Fruit fly (Drosophila melanogaster) whole organism, embryonic: ENCODE data around the gene CG33124.

ENCODE experiments used
- Asciz ChIP-seq: fragments of 200-800 bp; sonication (Bioruptor generic); optimal IDR thresholded peaks from 2 replicates; lab custom pipeline; 2017; ENCODE audit warnings: missing biosample characterization, mild to moderate bottlenecking, missing genetic modification characterization, missing genetic modification reagents
- BEAF-32 ChIP-seq: fragments of 200-800 bp; sonication (Bioruptor generic); optimal IDR thresholded peaks from 3 replicates; lab custom pipeline; 2017; ENCODE audit warnings: missing biosample characterization, missing genetic modification characterization, mild to moderate bottlenecking, moderate library complexity, missing genetic modification reagents
- Bteb2 ChIP-seq: fragments of 200-800 bp; sonication (Bioruptor generic); optimal IDR thresholded peaks from 2 replicates; lab custom pipeline; 2016; ENCODE audit warnings: missing biosample characterization, missing genetic modification characterization
- C15 ChIP-seq: fragments of 200-800 bp; sonication (Bioruptor generic); IDR thresholded peaks from 3 replicates; pipeline ENCODE4 v1.3.6; 2022; ENCODE audit warnings: missing biosample characterization, missing genetic modification characterization
- CG12659 ChIP-seq: fragments of 200-800 bp; sonication (Bioruptor generic); optimal IDR thresholded peaks from 3 replicates; lab custom pipeline; 2017; ENCODE audit warnings: mild to moderate bottlenecking, missing biosample characterization, missing genetic modification reagents, missing genetic modification characterization
- CG14441 ChIP-seq: fragments of 200-800 bp; sonication (Bioruptor generic); IDR thresholded peaks from 2 replicates; pipeline ENCODE4 v1.3.6; 2022; ENCODE audit warnings: missing biosample characterization, missing genetic modification characterization
- CG14860 ChIP-seq: fragments of 200-800 bp; sonication (Bioruptor generic); IDR thresholded peaks from 3 replicates; pipeline ENCODE4 v1.3.6; 2022; ENCODE audit warnings: missing biosample characterization, missing genetic modification characterization; ENCODE audit not compliant: partially characterized antibody
- CG17328 ChIP-seq: fragments of 200-800 bp; sonication (Bioruptor generic); IDR thresholded peaks from 2 replicates; pipeline ENCODE4 v1.3.6; 2022; ENCODE audit warnings: missing biosample characterization, missing genetic modification characterization
- CG2202 ChIP-seq: fragments of 200-800 bp; sonication (Bioruptor generic); optimal IDR thresholded peaks from 2 replicates; lab custom pipeline; 2018; ENCODE audit warnings: missing biosample characterization, mild to moderate bottlenecking, missing genetic modification characterization
- CG31388 ChIP-seq: fragments of 200-800 bp; sonication (Bioruptor generic); optimal IDR thresholded peaks from 2 replicates; lab custom pipeline; 2016; ENCODE audit warnings: missing biosample characterization, missing genetic modification characterization
- CG32772 ChIP-seq: fragments of 200-800 bp; sonication (Bioruptor generic); IDR thresholded peaks from 2 replicates; pipeline ENCODE4 v1.3.6; 2022; ENCODE audit warnings: missing biosample characterization, missing genetic modification characterization
- CG3726 ChIP-seq: fragments of 200-800 bp; sonication (Bioruptor generic); IDR thresholded peaks from 3 replicates; pipeline ENCODE4, ENCODE4 v1.3.6; 2022; ENCODE audit warnings: missing biosample characterization, missing genetic modification characterization
- CG5180 ChIP-seq: fragments of 200-800 bp; sonication (Bioruptor generic); optimal IDR thresholded peaks from 3 replicates; lab custom pipeline; 2017; ENCODE audit warnings: missing biosample characterization, missing genetic modification characterization, mild to moderate bottlenecking, moderate library complexity, missing genetic modification reagents
- CG6654 ChIP-seq: fragments of 200-800 bp; sonication (Bioruptor generic); optimal IDR thresholded peaks from 2 replicates; lab custom pipeline; 2017; ENCODE audit warnings: missing biosample characterization, mild to moderate bottlenecking, missing genetic modification characterization
- CG6813 ChIP-seq: fragments of 200-800 bp; sonication (Bioruptor generic); optimal IDR thresholded peaks from 2 replicates; lab custom pipeline; 2017; ENCODE audit warnings: missing biosample characterization, missing genetic modification characterization, mild to moderate bottlenecking, moderate library complexity, missing genetic modification reagents
- CG7928 ChIP-seq: fragments of 200-800 bp; sonication (Bioruptor generic); optimal IDR thresholded peaks from 2 replicates; lab custom pipeline; 2017; ENCODE audit warnings: missing biosample characterization, mild to moderate bottlenecking, missing genetic modification characterization
- CG9215 ChIP-seq: fragments of 200-800 bp; sonication (Bioruptor generic); IDR thresholded peaks from 2 replicates; pipeline ENCODE4 v1.3.6; 2022; ENCODE audit warnings: missing biosample characterization, missing genetic modification characterization
- CG9797 ChIP-seq: fragments of 200-800 bp; sonication (Bioruptor generic); optimal IDR thresholded peaks from 3 replicates; lab custom pipeline; 2018; ENCODE audit warnings: missing biosample characterization, mild to moderate bottlenecking, missing genetic modification characterization
- Chrac-16 ChIP-seq: fragments of 200-800 bp; sonication (Bioruptor generic); optimal IDR thresholded peaks from 3 replicates; lab custom pipeline; 2016; ENCODE audit warnings: missing biosample characterization, missing genetic modification characterization
- Dek ChIP-seq: fragments of 200-800 bp; sonication (Bioruptor generic); optimal IDR thresholded peaks from 3 replicates; lab custom pipeline; 2019; ENCODE audit warnings: missing biosample characterization, mild to moderate bottlenecking, missing genetic modification characterization, moderate library complexity
- Dfd ChIP-seq, 2 experiments: fragments of >200 bp; optimal IDR thresholded peaks; 2 replicates each; lab custom pipeline; 2017; ENCODE audit warnings: missing biosample characterization in 2 of 2, missing genetic modification characterization in 2 of 2
- Dip3 ChIP-seq: fragments of 200-800 bp; sonication (Bioruptor generic); optimal IDR thresholded peaks from 3 replicates; lab custom pipeline; 2016; ENCODE audit warnings: missing biosample characterization, missing genetic modification characterization
- E2f1 ChIP-seq: fragments of 200-800 bp; sonication (Bioruptor generic); IDR thresholded peaks from 2 replicates; pipeline ENCODE4 v1.3.6; 2022; ENCODE audit warnings: missing biosample characterization, missing genetic modification characterization
- ERR ChIP-seq: fragments of 200-800 bp; sonication (Bioruptor generic); optimal IDR thresholded peaks from 2 replicates; lab custom pipeline; 2016; ENCODE audit warnings: missing biosample characterization, missing genetic modification characterization
- Fer1 ChIP-seq: fragments of 200-800 bp; sonication (Bioruptor generic); optimal IDR thresholded peaks from 2 replicates; lab custom pipeline; 2017; ENCODE audit warnings: missing biosample characterization, mild to moderate bottlenecking, missing genetic modification characterization
- Gug ChIP-seq: fragments of 200-800 bp; sonication (Bioruptor generic); IDR thresholded peaks from 4 replicates; pipeline ENCODE4 v1.3.6; 2022; ENCODE audit warnings: missing biosample characterization, missing genetic modification characterization
- Hand ChIP-seq: fragments of 200-800 bp; sonication (Bioruptor generic); optimal IDR thresholded peaks from 2 replicates; lab custom pipeline; 2017; ENCODE audit warnings: mild to moderate bottlenecking, missing biosample characterization, missing genetic modification reagents, missing genetic modification characterization
- HmgD ChIP-seq: fragments of 200-800 bp; sonication (Bioruptor generic); optimal IDR thresholded peaks from 3 replicates; lab custom pipeline; 2016; ENCODE audit warnings: missing biosample characterization, missing genetic modification characterization
- Kr ChIP-seq: fragments of 200-800 bp; sonication (Bioruptor generic); optimal IDR thresholded peaks from 2 replicates; lab custom pipeline; 2017; ENCODE audit warnings: missing biosample characterization, mild to moderate bottlenecking, missing genetic modification characterization
- Lim3 ChIP-seq: fragments of 200-800 bp; sonication (Bioruptor generic); IDR thresholded peaks from 2 replicates; pipeline ENCODE4 v1.3.6; 2022; ENCODE audit warnings: missing biosample characterization, missing genetic modification characterization
- PHDP ChIP-seq: fragments of 200-800 bp; sonication (Bioruptor generic); optimal IDR thresholded peaks from 3 replicates; lab custom pipeline; 2018; ENCODE audit warnings: missing biosample characterization, mild to moderate bottlenecking, missing genetic modification characterization, moderate library complexity
- Rx ChIP-seq: fragments of 200-800 bp; sonication (Bioruptor generic); IDR thresholded peaks from 2 replicates; pipeline ENCODE4 v1.3.6; 2022; ENCODE audit warnings: missing biosample characterization, missing genetic modification characterization
- Side ChIP-seq: fragments of 200-800 bp; sonication (Bioruptor generic); optimal IDR thresholded peaks from 2 replicates; lab custom pipeline; 2016; ENCODE audit warnings: missing biosample characterization, missing genetic modification characterization
- YL-1 ChIP-seq: fragments of 200-800 bp; sonication (Bioruptor generic); optimal IDR thresholded peaks from 3 replicates; lab custom pipeline; 2017; ENCODE audit warnings: missing biosample characterization, mild to moderate bottlenecking, missing genetic modification characterization
- btn ChIP-seq: fragments of 200-800 bp; sonication (Bioruptor generic); optimal IDR thresholded peaks from 2 replicates; lab custom pipeline; 2016; ENCODE audit warnings: missing biosample characterization, missing genetic modification characterization
- cato ChIP-seq: fragments of 200-800 bp; sonication (Bioruptor generic); optimal IDR thresholded peaks from 2 replicates; lab custom pipeline; 2016; ENCODE audit warnings: missing biosample characterization, missing genetic modification characterization, borderline replicate concordance
- chinmo ChIP-seq: fragments of 200-800 bp; sonication (Bioruptor generic); IDR thresholded peaks from 4 replicates; pipeline ENCODE4 v1.3.6; 2022; ENCODE audit warnings: missing biosample characterization, missing genetic modification characterization; ENCODE audit not compliant: partially characterized antibody
- crp ChIP-seq, 2 experiments: fragments of 200-800 bp; sonication (Bioruptor generic); optimal IDR thresholded peaks; 2 replicates in 1 of 2; 3 replicates in 1 of 2; lab custom pipeline; 2017; ENCODE audit warnings: missing biosample characterization in 2 of 2, missing genetic modification characterization in 2 of 2, mild to moderate bottlenecking in 1 of 2, moderate library complexity in 1 of 2
- fd3F ChIP-seq: fragments of 200-800 bp; sonication (Bioruptor generic); optimal IDR thresholded peaks from 2 replicates; lab custom pipeline; 2018; ENCODE audit warnings: missing biosample characterization, mild to moderate bottlenecking, missing genetic modification characterization, moderate library complexity
- fd64A ChIP-seq: fragments of 200-800 bp; sonication (Bioruptor generic); optimal IDR thresholded peaks from 3 replicates; lab custom pipeline; 2018; ENCODE audit warnings: missing biosample characterization, mild to moderate bottlenecking, missing genetic modification characterization
- gcm ChIP-seq: fragments of 200-800 bp; sonication (Bioruptor generic); optimal IDR thresholded peaks from 2 replicates; lab custom pipeline; 2019; ENCODE audit warnings: missing biosample characterization, mild to moderate bottlenecking, missing genetic modification characterization, moderate library complexity
- nmo ChIP-seq: fragments of 200-800 bp; sonication (Bioruptor generic); optimal IDR thresholded peaks from 2 replicates; lab custom pipeline; 2018; ENCODE audit warnings: missing biosample characterization, mild to moderate bottlenecking, missing genetic modification characterization, moderate library complexity
- nom ChIP-seq: fragments of 200-800 bp; sonication (Bioruptor generic); optimal IDR thresholded peaks from 2 replicates; lab custom pipeline; 2017; ENCODE audit warnings: missing biosample characterization, missing genetic modification characterization, mild to moderate bottlenecking, moderate library complexity, missing genetic modification reagents
- pho ChIP-seq: fragments of 200-800 bp; sonication (Bioruptor generic); optimal IDR thresholded peaks from 2 replicates; lab custom pipeline; 2016; ENCODE audit warnings: missing biosample characterization, missing genetic modification characterization
- pzg ChIP-seq: fragments of 200-800 bp; sonication (Bioruptor generic); optimal IDR thresholded peaks from 3 replicates; lab custom pipeline; 2018; ENCODE audit warnings: missing biosample characterization, mild to moderate bottlenecking, missing genetic modification characterization, moderate library complexity
- sd ChIP-seq: fragments of 200-800 bp; sonication (Bioruptor generic); optimal IDR thresholded peaks from 3 replicates; lab custom pipeline; 2018; ENCODE audit warnings: missing biosample characterization, mild to moderate bottlenecking, missing genetic modification characterization, moderate library complexity
- sqz ChIP-seq: fragments of 200-800 bp; sonication (Bioruptor generic); optimal IDR thresholded peaks from 3 replicates; lab custom pipeline; 2018; ENCODE audit warnings: missing biosample characterization, mild to moderate bottlenecking, missing genetic modification characterization
- usp ChIP-seq: fragments of >200 bp; optimal IDR thresholded peaks from 2 replicates; lab custom pipeline; 2017; ENCODE audit warnings: missing biosample characterization, missing genetic modification characterization
- zen2 ChIP-seq: fragments of 200-800 bp; sonication (Bioruptor generic); IDR thresholded peaks from 3 replicates; pipeline ENCODE4 v1.3.6; 2022; ENCODE audit warnings: missing biosample characterization, missing genetic modification characterization; ENCODE audit not compliant: partially characterized antibody
- zf30C ChIP-seq: fragments of 200-800 bp; sonication (Bioruptor generic); optimal IDR thresholded peaks from 3 replicates; lab custom pipeline; 2018; ENCODE audit warnings: missing biosample characterization, mild to moderate bottlenecking, missing genetic modification characterization

CG33124 gene

dm6 chr2L:2163568-2163953 is 45.3 kb downstream of the CG33124 start (continued):
- TF ChIP-seq Rx (GFP tag; lab: Robert Waterston, UW) (peak; percentile 92), gcm (peak; percentile 82), CG6813 (GFP tag; lab: Kevin White, UChicago) (peak; percentile 90), CG5180 (GFP tag; lab: Kevin White, UChicago) (peak; percentile 72), CG32772 (peak; percentile 94), HmgD (GFP tag; lab: Kevin White, UChicago) (no peak), YL-1 (GFP tag; lab: Kevin White, UChicago) (peak; percentile 44), Asciz (GFP tag; lab: Kevin White, UChicago) (peak; percentile 79), chinmo (GFP tag; lab: Robert Waterston, UW) (no peak), btn (peak; percentile 91), sqz (GFP tag; lab: Kevin White, UChicago) (peak; percentile 79), pzg (GFP tag; lab: Kevin White, UChicago) (no peak), Dfd (GFP tag; optimal IDR thresholded peaks at IDR 0.05; lab: Kevin White, UChicago) (no peak), sd (tag; lab: Kevin White, UChicago) (peak; percentile 35), CG2202 (tag; lab: Kevin White, UChicago) (peak; percentile 89), CG9215 (GFP tag; lab: Robert Waterston, UW) (peak; percentile 80), fd64A (GFP tag; lab: Kevin White, UChicago) (peak; percentile 70), cato (GFP tag; lab: Kevin White, UChicago) (peak; percentile 72), CG17328 (peak; percentile 96), Chrac-16 (peak; percentile 83), BEAF-32 (GFP tag; lab: Kevin White, UChicago) (no peak), CG14441 (peak; percentile 86), C15 (GFP tag; lab: Robert Waterston, UW) (peak; percentile 85), Side (GFP tag; lab: Kevin White, UChicago) (peak; percentile 88), CG7928 (GFP tag; lab: Kevin White, UChicago) (peak; percentile 27), crp (GFP tag; optimal IDR thresholded peaks at IDR 0.05; lab: Kevin White, UChicago) (peak in 1 of 2 experiments; percentile 63), Kr (GFP tag; lab: Kevin White, UChicago) (peak; percentile 8), nom (peak; percentile 91), zf30C (GFP tag; lab: Kevin White, UChicago) (peak; percentile 98), Fer1 (GFP tag; lab: Kevin White, UChicago) (peak; percentile 40), CG31388 (GFP tag; lab: Kevin White, UChicago) (peak; percentile 59), Dek (tag; lab: Kevin White, UChicago) (peak; percentile 59), Lim3 (GFP tag; lab: Robert Waterston, UW) (peak; percentile 65; the same call in 1 of the 2 replicates), ERR (GFP tag; lab: Kevin White, UChicago) (peak; percentile 56), PHDP (tag; lab: Kevin White, UChicago) (peak; percentile 83), CG9797 (GFP tag; lab: Kevin White, UChicago) (peak; percentile 23), Bteb2 (GFP tag; lab: Kevin White, UChicago) (peak; percentile 36), usp (GFP tag; lab: Kevin White, UChicago) (no peak), zen2 (no peak), nmo (GFP tag; lab: Kevin White, UChicago) (peak; percentile 93), pho (GFP tag; lab: Kevin White, UChicago) (peak; percentile 81), CG14860 (GFP tag; lab: Robert Waterston, UW) (no peak), CG3726 (GFP tag; lab: Robert Waterston, UW) (peak; percentile 91), CG6654 (peak; percentile 70), CG12659 (peak; percentile 89), Dip3 (GFP tag; lab: Kevin White, UChicago) (peak; percentile 71), Hand (GFP tag; lab: Kevin White, UChicago) (peak; percentile 43), fd3F (GFP tag; lab: Kevin White, UChicago) (peak; percentile 40), E2f1 (GFP tag; lab: Robert Waterston, UW) (peak; percentile 93), Gug (GFP tag; lab: Robert Waterston, UW) (peak; percentile 95)
